Worm (Caenorhabditis elegans): ENCODE data around the gene F11C1.7.

The F11C1.7 gene

DNA sequence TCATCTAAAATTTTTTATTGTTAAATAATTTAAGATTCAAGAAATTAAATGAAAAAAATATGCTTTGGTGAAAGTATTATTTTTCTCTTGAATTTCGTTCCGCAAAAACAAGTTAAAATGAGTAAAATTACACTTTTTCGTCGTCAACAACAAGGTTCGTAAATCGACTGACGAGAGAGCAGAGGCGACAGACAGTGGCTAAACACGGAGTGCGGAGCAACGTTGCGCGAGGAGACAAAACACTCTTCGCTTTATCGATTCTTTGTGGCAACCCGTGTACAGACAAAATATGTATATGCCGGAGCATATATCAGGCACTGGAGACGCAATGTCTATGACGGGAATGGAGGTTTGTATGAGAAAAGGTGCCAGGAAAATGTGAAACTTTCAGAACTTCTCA lies at the start of gene F11C1.7:
F11C1.7 (plus strand) TSS at position 140 of the 400 bp plus-strand sequence.
- no peak for TF ChIP-seq C06A6.2 (GFP tag; conservative IDR thresholded peaks at IDR 0.05)
- TF ChIP-seq attf-3 (GFP tag; conservative IDR thresholded peaks at IDR 0.05), result peak; percentile 86
- peak; percentile 31 for TF ChIP-seq nhr-80 (tag; optimal IDR thresholded peaks at IDR 0.05)
- TF ChIP-seq dox-1 (GFP tag; IDR thresholded peaks at IDR 0.05), result 0 out of 2 replicates have a peak, but pooled peaks have one; percentile 32

DNA sequence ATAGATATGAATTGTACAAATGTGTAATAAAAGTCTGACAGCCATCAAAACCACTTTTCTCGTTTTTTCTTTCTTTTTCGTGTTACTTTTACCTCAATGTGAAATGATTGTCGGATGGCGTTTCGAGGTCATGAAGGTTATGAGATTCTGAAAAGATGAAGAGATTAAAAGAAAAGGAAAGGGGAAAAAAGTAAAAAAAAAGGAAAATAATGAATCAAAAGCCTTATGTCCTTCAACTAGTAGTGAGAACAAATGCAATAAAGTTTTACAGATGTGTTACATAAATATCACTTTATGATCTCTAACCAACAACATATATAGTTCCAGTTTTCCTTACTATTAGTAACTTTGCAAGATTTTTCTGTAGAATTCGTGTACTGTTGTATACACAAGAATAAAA lies 48.3 kb upstream of the F11C1.7 start, which contains the start of gene gmap-3:
gmap-3 (minus strand) TSS at position 148 of the 400 bp plus-strand sequence.
- TF ChIP-seq nhr-80 (tag; optimal IDR thresholded peaks at IDR 0.05) (no peak), zfh-2 (GFP tag; conservative IDR thresholded peaks at IDR 0.05) (no peak), pha-4 (tag; optimal IDR thresholded peaks at IDR 0.05) (no peak), hmg-1.2 (GFP tag; IDR thresholded peaks at IDR 0.05) (no peak), snpc-1.1 (tag; optimal IDR thresholded peaks at IDR 0.05; ENCODE audit: insufficient read depth) (no peak), C17E4.6 (GFP tag; IDR thresholded peaks at IDR 0.05) (no peak), atf-7 (tag; optimal IDR thresholded peaks at IDR 0.05) (no peak)

DNA sequence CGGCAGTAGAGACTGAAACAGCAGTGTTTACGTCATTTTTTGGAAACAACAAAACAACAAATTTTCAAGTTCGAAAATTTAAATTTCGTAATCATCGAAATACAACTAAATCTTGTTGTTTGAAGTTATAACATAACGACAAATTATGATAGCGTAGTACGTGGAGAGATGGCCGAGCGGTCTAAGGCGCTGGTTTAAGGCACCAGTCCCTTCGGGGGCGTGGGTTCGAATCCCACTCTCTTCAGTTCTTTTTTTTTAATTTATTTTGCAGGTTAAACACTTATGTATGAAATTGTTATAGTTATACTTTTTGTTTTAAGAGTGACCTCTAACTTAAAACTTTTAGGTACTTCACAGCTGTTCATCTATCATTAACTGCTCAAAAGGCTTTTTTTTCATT lies 46.8 kb upstream of the F11C1.7 start:
- TF ChIP-seq mes-4 (tag; optimal IDR thresholded peaks at IDR 0.05), result peak; percentile 16
- TF ChIP-seq nhr-179 (tag; optimal IDR thresholded peaks at IDR 0.05), result no peak
- no peak for TF ChIP-seq lir-1 (GFP tag; conservative IDR thresholded peaks at IDR 0.05)
- no peak for TF ChIP-seq sptf-2 (GFP tag; optimal IDR thresholded peaks at IDR 0.05)
- TF ChIP-seq B0336.3 (GFP tag; IDR thresholded peaks at IDR 0.05), result no peak
- TF ChIP-seq atf-7 (tag; optimal IDR thresholded peaks at IDR 0.05), result no peak
- TF ChIP-seq cebp-2 (GFP tag; IDR thresholded peaks at IDR 0.05), result no peak
- TF ChIP-seq nfyb-1 (GFP tag; IDR thresholded peaks at IDR 0.05), result no peak
- TF ChIP-seq cebp-1 (GFP tag; IDR thresholded peaks at IDR 0.05), result peak; percentile 37; the same call in 1 of the 2 replicates
- TF ChIP-seq cebp-1 (tag; optimal IDR thresholded peaks at IDR 0.05), result no peak
- TF ChIP-seq let-526 (GFP tag; IDR thresholded peaks at IDR 0.05), result no peak
- TF ChIP-seq lin-35 (GFP tag; optimal IDR thresholded peaks at IDR 0.05), result no peak
- TF ChIP-seq dpl-1 (GFP tag; optimal IDR thresholded peaks at IDR 0.05), result no peak
- peak; percentile 66 for TF ChIP-seq him-1 (tag; optimal IDR thresholded peaks at IDR 0.05)
- no peak for TF ChIP-seq madf-8 (GFP tag; conservative IDR thresholded peaks at IDR 0.05)
- peak; percentile 73; the same call in 1 of the 2 replicates for TF ChIP-seq ztf-25 (GFP tag; IDR thresholded peaks at IDR 0.05)
- no peak for TF ChIP-seq attf-5 (GFP tag; optimal IDR thresholded peaks at IDR 0.05)
- no peak for TF ChIP-seq F23B12.7 (tag; optimal IDR thresholded peaks at IDR 0.05; ENCODE audit: insufficient read depth)
- no peak for TF ChIP-seq pha-4 (tag; optimal IDR thresholded peaks at IDR 0.05)
- no peak for TF ChIP-seq somi-1 (GFP tag; optimal IDR thresholded peaks at IDR 0.05)
- TF ChIP-seq attf-6 (GFP tag; IDR thresholded peaks at IDR 0.05), result no peak
- TF ChIP-seq akir-1 (GFP tag; optimal IDR thresholded peaks at IDR 0.05), result no peak
- no peak for TF ChIP-seq gei-17 (GFP tag; optimal IDR thresholded peaks at IDR 0.05)
- TF ChIP-seq snpc-4 (GFP tag; optimal IDR thresholded peaks at IDR 0.05), result peak; percentile 43
- TF ChIP-seq snpc-4 (tag; optimal IDR thresholded peaks at IDR 0.05), result no peak
- TF ChIP-seq rcor-1 (GFP tag; IDR thresholded peaks at IDR 0.05), result no peak
- no peak for TF ChIP-seq nhr-80 (tag; optimal IDR thresholded peaks at IDR 0.05)
- peak; percentile 68 for TF ChIP-seq die-1 (tag; optimal IDR thresholded peaks at IDR 0.05)
- TF ChIP-seq ceh-40 (GFP tag; IDR thresholded peaks at IDR 0.05), result no peak
- no peak for TF ChIP-seq lag-1 (GFP tag; IDR thresholded peaks at IDR 0.05)
- no peak for TF ChIP-seq F33H1.4 (GFP tag; IDR thresholded peaks at IDR 0.05)
- TF ChIP-seq nfya-1 (tag; optimal IDR thresholded peaks at IDR 0.05; ENCODE audit: borderline replicate concordance, insufficient read depth), result no peak
- TF ChIP-seq ceh-27 (GFP tag; optimal IDR thresholded peaks at IDR 0.05), result no peak
- TF ChIP-seq tbp1 (GFP tag; optimal IDR thresholded peaks at IDR 0.05), result peak; percentile 90
- TF ChIP-seq lin-26 (GFP tag; IDR thresholded peaks at IDR 0.05), result peak; percentile 70
- TF ChIP-seq bed-2 (GFP tag; IDR thresholded peaks at IDR 0.05), result no peak
- peak; percentile 75 for TF ChIP-seq rpc-1 (optimal IDR thresholded peaks at IDR 0.05)
- TF ChIP-seq rpc-1 (tag; optimal IDR thresholded peaks at IDR 0.05), result peak; percentile 85
- TF ChIP-seq madf-10 (tag; optimal IDR thresholded peaks at IDR 0.05), result no peak

Data from whole organism, young adult.